Worm (Caenorhabditis elegans) whole organism, young adult: Measurements from ENCODE around the gene rme-4.

Source experiments
- akir-1 ChIP-seq: fragments of 200-800 bp; sonication (Bioruptor generic); optimal IDR thresholded peaks from 2 replicates; lab custom pipeline; 2018; ENCODE audit warnings: mild to moderate bottlenecking, missing genetic modification characterization, moderate library complexity, missing compliant biosample characterization
- ceh-79 ChIP-seq: sonication (generic microtip); optimal IDR thresholded peaks from 2 replicates; lab custom pipeline; 2017; ENCODE audit warnings: mild to moderate bottlenecking, missing genetic modification characterization, missing compliant biosample characterization
- hlh-12 ChIP-seq: sonication (generic microtip); optimal IDR thresholded peaks from 2 replicates; lab custom pipeline; 2016; ENCODE audit warnings: missing genetic modification characterization, missing compliant biosample characterization
- nfya-1 ChIP-seq: sonication (generic microtip); optimal IDR thresholded peaks from 2 replicates; lab custom pipeline; 2017; ENCODE audit warnings: antibody characterized with exemption, missing compliant biosample characterization, missing genetic modification characterization, borderline replicate concordance; ENCODE audit not compliant: insufficient read depth

ce11 chrX:10338100-10338499, 41.5 kb downstream of the rme-4 start, which contains the start of gene cut-5:
- TF ChIP-seq hlh-12 (no peak), ceh-79 (tag; lab: Kevin White, UChicago) (no peak), nfya-1 (no peak), akir-1 (GFP tag; lab: Kevin White, UChicago) (no peak)
